Fruit fly (Drosophila melanogaster) whole organism, embryonic: ENCODE data around the gene Polr1D.
A peak's percentile ranks its signal among the peaks of the same experiment; 100 is the strongest.

Source experiments
- Atf3 ChIP-seq: fragments of 200-800 bp; sonication (Bioruptor generic); optimal IDR thresholded peaks from 3 replicates; lab custom pipeline; 2016; ENCODE audit warnings: missing biosample characterization, missing genetic modification characterization
- Blimp-1 ChIP-seq: fragments of 200-800 bp; sonication (Bioruptor generic); optimal IDR thresholded peaks from 3 replicates; lab custom pipeline; 2018; ENCODE audit warnings: missing biosample characterization, missing genetic modification characterization, mild to moderate bottlenecking, moderate library complexity, missing genetic modification reagents
- CG11504 ChIP-seq: fragments of 200-800 bp; sonication (Bioruptor generic); optimal IDR thresholded peaks from 3 replicates; lab custom pipeline; 2019; ENCODE audit warnings: missing biosample characterization, mild to moderate bottlenecking, missing genetic modification characterization, moderate library complexity
- CG11696 ChIP-seq: fragments of 200-800 bp; sonication (Bioruptor generic); IDR thresholded peaks from 2 replicates; pipeline ENCODE4 v1.3.6; 2022; ENCODE audit warnings: missing biosample characterization, missing genetic modification characterization
- CG12391 ChIP-seq: fragments of 200-800 bp; sonication (Bioruptor generic); optimal IDR thresholded peaks from 3 replicates; lab custom pipeline; 2018; ENCODE audit warnings: missing biosample characterization, mild to moderate bottlenecking, missing genetic modification characterization, moderate library complexity
- CG1603 ChIP-seq: fragments of 200-800 bp; sonication (Bioruptor generic); optimal IDR thresholded peaks from 2 replicates; lab custom pipeline; 2019; ENCODE audit warnings: missing biosample characterization, mild to moderate bottlenecking, missing genetic modification characterization, moderate library complexity
- CG16779 ChIP-seq: fragments of 200-800 bp; sonication (Bioruptor generic); IDR thresholded peaks from 2 replicates; pipeline ENCODE4 v1.3.6; 2022; ENCODE audit warnings: missing biosample characterization, missing genetic modification characterization
- CG17186 ChIP-seq: fragments of 200-800 bp; sonication (Bioruptor generic); optimal IDR thresholded peaks from 3 replicates; lab custom pipeline; 2017; ENCODE audit warnings: missing biosample characterization, missing genetic modification reagents, missing genetic modification characterization
- CG18262 ChIP-seq: fragments of 200-800 bp; optimal IDR thresholded peaks from 3 replicates; lab custom pipeline; 2019; ENCODE audit warnings: missing biosample characterization, mild to moderate bottlenecking, missing genetic modification characterization, moderate library complexity
- CG2712 ChIP-seq: fragments of 200-800 bp; optimal IDR thresholded peaks from 3 replicates; lab custom pipeline; 2019; ENCODE audit warnings: missing biosample characterization, mild to moderate bottlenecking, missing genetic modification characterization, moderate library complexity
- CG3065 ChIP-seq: fragments of 200-800 bp; sonication (Bioruptor generic); optimal IDR thresholded peaks from 2 replicates; lab custom pipeline; 2016; ENCODE audit warnings: missing biosample characterization, missing genetic modification characterization
- CG4707 ChIP-seq: fragments of 200-800 bp; sonication (Bioruptor generic); optimal IDR thresholded peaks from 2 replicates; lab custom pipeline; 2018; ENCODE audit warnings: missing biosample characterization, mild to moderate bottlenecking, missing genetic modification characterization, moderate library complexity
- CG6175 ChIP-seq: fragments of 200-800 bp; sonication (Bioruptor generic); IDR thresholded peaks from 3 replicates; pipeline ENCODE4 v1.3.6; 2022; ENCODE audit warnings: missing biosample characterization, missing genetic modification characterization
- CG6683 ChIP-seq: fragments of 200-800 bp; sonication (Bioruptor generic); optimal IDR thresholded peaks from 2 replicates; lab custom pipeline; 2017; ENCODE audit warnings: missing biosample characterization, mild to moderate bottlenecking, missing genetic modification characterization, missing genetic modification reagents
- CG6765 ChIP-seq: fragments of 200-800 bp; sonication (Bioruptor generic); optimal IDR thresholded peaks from 3 replicates; lab custom pipeline; 2017; ENCODE audit warnings: missing biosample characterization, mild to moderate bottlenecking, missing genetic modification characterization
- CG8944 ChIP-seq: fragments of 200-800 bp; sonication (Bioruptor generic); optimal IDR thresholded peaks from 3 replicates; lab custom pipeline; 2016; ENCODE audit warnings: missing biosample characterization, missing genetic modification characterization
- CG9727 ChIP-seq: fragments of 200-800 bp; sonication (Bioruptor generic); optimal IDR thresholded peaks from 3 replicates; lab custom pipeline; 2017; ENCODE audit warnings: missing biosample characterization, mild to moderate bottlenecking, missing genetic modification characterization
- Dek ChIP-seq: fragments of 200-800 bp; sonication (Bioruptor generic); optimal IDR thresholded peaks from 3 replicates; lab custom pipeline; 2019; ENCODE audit warnings: missing biosample characterization, mild to moderate bottlenecking, missing genetic modification characterization, moderate library complexity
- Dfd ChIP-seq, 2 experiments: fragments of >200 bp; optimal IDR thresholded peaks; 2 replicates each; lab custom pipeline; 2017; ENCODE audit warnings: missing biosample characterization in 2 of 2, missing genetic modification characterization in 2 of 2
- Fer1 ChIP-seq: fragments of 200-800 bp; sonication (Bioruptor generic); optimal IDR thresholded peaks from 2 replicates; lab custom pipeline; 2017; ENCODE audit warnings: missing biosample characterization, mild to moderate bottlenecking, missing genetic modification characterization
- GATAe ChIP-seq: fragments of 200-800 bp; sonication (Bioruptor generic); conservative IDR thresholded peaks from 2 replicates; pipeline ENCODE4 v1.3.6; 2022; ENCODE audit warnings: missing biosample characterization, missing genetic modification characterization
- H2.0 ChIP-seq: fragments of 200-800 bp; sonication (Bioruptor generic); IDR thresholded peaks from 2 replicates; pipeline ENCODE4 v1.3.6; 2022; ENCODE audit warnings: missing biosample characterization, missing genetic modification characterization
- Hr51 ChIP-seq, 2 experiments: fragments of 200-800 bp; sonication (Bioruptor generic); optimal IDR thresholded peaks; 2 replicates in 1 of 2; 3 replicates in 1 of 2; lab custom pipeline; 2016 to 2018; ENCODE audit warnings: missing biosample characterization in 2 of 2, missing genetic modification characterization in 2 of 2, mild to moderate bottlenecking in 1 of 2, moderate library complexity in 1 of 2
- Ptx1 ChIP-seq: fragments of 200-800 bp; sonication (Bioruptor generic); IDR thresholded peaks from 2 replicates; pipeline ENCODE4 v1.3.6; 2022; ENCODE audit warnings: missing biosample characterization, missing genetic modification characterization
- Usf ChIP-seq: fragments of 200-800 bp; sonication (Bioruptor generic); optimal IDR thresholded peaks from 2 replicates; lab custom pipeline; 2017; ENCODE audit warnings: missing genotype, missing biosample characterization, missing genetic modification characterization
- Xrp1 ChIP-seq: fragments of 200-800 bp; sonication (Bioruptor generic); IDR thresholded peaks from 2 replicates; pipeline ENCODE4 v1.3.6; 2022; ENCODE audit warnings: missing biosample characterization, missing genetic modification characterization
- dm ChIP-seq: fragments of 200-800 bp; sonication (Bioruptor generic); optimal IDR thresholded peaks from 3 replicates; lab custom pipeline; 2016; ENCODE audit warnings: missing biosample characterization, missing genetic modification characterization
- dmrt11E ChIP-seq: fragments of 200-800 bp; sonication (Bioruptor generic); optimal IDR thresholded peaks from 3 replicates; lab custom pipeline; 2018; ENCODE audit warnings: missing biosample characterization, mild to moderate bottlenecking, missing genetic modification characterization, moderate library complexity
- dmrt99B ChIP-seq: fragments of 200-800 bp; sonication (Bioruptor generic); optimal IDR thresholded peaks from 2 replicates; lab custom pipeline; 2018; ENCODE audit warnings: missing biosample characterization, mild to moderate bottlenecking, missing genetic modification characterization, moderate library complexity
- gem ChIP-seq: fragments of 200-800 bp; sonication (Bioruptor generic); optimal IDR thresholded peaks from 2 replicates; lab custom pipeline; 2019; ENCODE audit warnings: missing biosample characterization, mild to moderate bottlenecking, missing genetic modification characterization, moderate library complexity
- grau ChIP-seq: fragments of 200-800 bp; optimal IDR thresholded peaks from 3 replicates; lab custom pipeline; 2019; ENCODE audit warnings: missing biosample characterization, mild to moderate bottlenecking, missing genetic modification characterization, moderate library complexity
- hkb ChIP-seq, 2 experiments: fragments of 200-800 bp in 1 of 2; fragments of >200 bp in 1 of 2; sonication (Bioruptor generic) in 1 of 2; IDR thresholded peaks in 1 of 2; optimal IDR thresholded peaks in 1 of 2; 2 replicates each; pipeline versions ENCODE4 v1.3.6 to Lab custom; 2017 to 2022; ENCODE audit warnings: missing biosample characterization in 1 of 2, missing genetic modification characterization in 1 of 2
- jigr1 ChIP-seq: fragments of 200-800 bp; sonication (Bioruptor generic); IDR thresholded peaks from 3 replicates; pipeline ENCODE4 v1.3.6; 2022; ENCODE audit warnings: missing biosample characterization, missing genetic modification characterization
- lab ChIP-seq: fragments of 200-800 bp; sonication (Bioruptor generic); optimal IDR thresholded peaks from 3 replicates; lab custom pipeline; 2017; ENCODE audit warnings: missing biosample characterization, missing genetic modification characterization, mild to moderate bottlenecking, moderate library complexity, missing genetic modification reagents
- lola ChIP-seq, 3 experiments: fragments of >200 bp in 2 of 3; fragments of 200-800 bp in 1 of 3; sonication (Bioruptor generic) in 1 of 3; optimal IDR thresholded peaks; 2 replicates each; lab custom pipeline; 2017 to 2019; ENCODE audit warnings: missing biosample characterization in 3 of 3, missing genetic modification characterization in 3 of 3, mild to moderate bottlenecking in 1 of 3, moderate library complexity in 1 of 3
- nmo ChIP-seq: fragments of 200-800 bp; sonication (Bioruptor generic); optimal IDR thresholded peaks from 2 replicates; lab custom pipeline; 2018; ENCODE audit warnings: missing biosample characterization, mild to moderate bottlenecking, missing genetic modification characterization, moderate library complexity
- nom ChIP-seq: fragments of 200-800 bp; sonication (Bioruptor generic); optimal IDR thresholded peaks from 2 replicates; lab custom pipeline; 2017; ENCODE audit warnings: missing biosample characterization, missing genetic modification characterization, mild to moderate bottlenecking, moderate library complexity, missing genetic modification reagents
- pfk ChIP-seq: fragments of 200-800 bp; sonication (Bioruptor generic); optimal IDR thresholded peaks from 2 replicates; lab custom pipeline; 2018; ENCODE audit warnings: missing biosample characterization, mild to moderate bottlenecking, missing genetic modification characterization, moderate library complexity
- phol ChIP-seq: fragments of 200-800 bp; sonication (Bioruptor generic); optimal IDR thresholded peaks from 3 replicates; lab custom pipeline; 2018; ENCODE audit warnings: missing biosample characterization, mild to moderate bottlenecking, missing genetic modification characterization, moderate library complexity
- pnt ChIP-seq: fragments of 200-800 bp; sonication (Bioruptor generic); optimal IDR thresholded peaks from 3 replicates; lab custom pipeline; 2016; ENCODE audit warnings: missing biosample characterization, missing genetic modification characterization
- rib ChIP-seq: fragments of 200-800 bp; sonication (Bioruptor generic); IDR thresholded peaks from 2 replicates; pipeline ENCODE4 v1.3.6; 2022; ENCODE audit warnings: missing biosample characterization, missing genetic modification characterization
- scrt ChIP-seq: fragments of 200-800 bp; sonication (Bioruptor generic); optimal IDR thresholded peaks from 2 replicates; lab custom pipeline; 2018; ENCODE audit warnings: missing biosample characterization, mild to moderate bottlenecking, missing genetic modification characterization, moderate library complexity
- sens ChIP-seq: fragments of 200-800 bp; sonication (Bioruptor generic); peaks from one replicate; lab custom pipeline; 2016; ENCODE audit warnings: missing biosample characterization, missing genetic modification characterization
- slbo ChIP-seq: fragments of 200-800 bp; sonication (Bioruptor generic); IDR thresholded peaks from 2 replicates; pipeline ENCODE4 v1.3.6; 2022; ENCODE audit warnings: missing biosample characterization, missing genetic modification characterization
- ssp ChIP-seq: fragments of 200-800 bp; sonication (Bioruptor generic); IDR thresholded peaks from 2 replicates; pipeline ENCODE4 v1.3.6; 2022; ENCODE audit warnings: missing biosample characterization, missing genetic modification characterization
- unpg ChIP-seq: fragments of 200-800 bp; sonication (Bioruptor generic); optimal IDR thresholded peaks from 3 replicates; lab custom pipeline; 2018; ENCODE audit warnings: missing biosample characterization, mild to moderate bottlenecking, missing genetic modification characterization, moderate library complexity
- zfh1 ChIP-seq: fragments of 200-800 bp; sonication (Bioruptor generic); IDR thresholded peaks from 3 replicates; pipeline ENCODE4 v1.3.6; 2022; ENCODE audit warnings: missing biosample characterization, missing genetic modification characterization

Gene Polr1D

DNA sequence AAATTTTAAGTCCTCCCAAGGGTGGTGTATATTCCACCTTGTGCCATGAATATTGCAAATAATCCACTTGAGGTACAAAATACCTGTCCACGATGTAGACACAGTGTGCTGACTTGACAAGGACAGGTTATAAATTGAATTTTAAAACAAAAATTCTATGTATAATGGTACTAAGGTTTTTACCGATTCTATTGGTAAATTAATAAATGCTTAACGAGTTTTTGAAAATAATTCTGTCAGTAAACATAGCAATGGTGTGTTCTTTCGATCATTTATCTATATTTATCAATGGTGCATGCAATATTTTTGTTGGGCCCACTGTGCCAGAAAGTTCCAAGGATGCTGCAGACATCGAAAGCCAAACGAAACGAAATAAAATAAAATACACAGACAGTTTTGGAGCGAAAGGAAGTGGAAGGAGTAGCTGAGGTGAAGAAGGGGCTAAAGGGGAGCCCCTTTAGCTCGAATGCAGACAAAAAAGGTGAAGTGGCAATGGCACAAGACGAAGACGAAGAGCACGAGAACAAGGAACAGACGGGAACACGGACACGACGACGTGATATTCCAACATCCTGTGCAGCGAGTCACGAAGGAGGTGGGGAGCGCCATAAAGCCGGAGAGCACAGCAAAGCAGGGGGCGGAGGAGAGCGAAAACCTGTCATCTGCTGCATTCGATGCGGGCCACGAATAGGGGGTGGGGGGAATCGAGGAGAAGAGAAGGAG, 1.1 kb upstream of the Polr1D start (continued):
- TF ChIP-seq CG17186, result no peak
- TF ChIP-seq unpg (GFP tag; lab: Kevin White, UChicago), result peak; percentile 36
- peak; percentile 42 for TF ChIP-seq CG11504 (tag; lab: Kevin White, UChicago)
- peak; percentile 5 for TF ChIP-seq nmo (GFP tag; lab: Kevin White, UChicago)
- TF ChIP-seq jigr1 (GFP tag; lab: Robert Waterston, UW), result no peak
- no peak for TF ChIP-seq Atf3
- TF ChIP-seq CG18262 (tag; lab: Kevin White, UChicago), result peak; percentile 43
- TF ChIP-seq CG16779 (GFP tag; lab: Robert Waterston, UW), result no peak
- no peak for TF ChIP-seq nom (GFP tag; lab: Kevin White, UChicago)
- no peak for TF ChIP-seq Dek (tag; lab: Kevin White, UChicago)
- TF ChIP-seq Hr51 (GFP tag; optimal IDR thresholded peaks at IDR 0.05; lab: Kevin White, UChicago), result peak in 1 of 2 experiments; percentile 37
- peak; percentile 31 for TF ChIP-seq CG12391 (tag; lab: Kevin White, UChicago)
- TF ChIP-seq pnt, result no peak
- TF ChIP-seq Fer1 (GFP tag; lab: Kevin White, UChicago), result peak; percentile 18
- TF ChIP-seq dm, result no peak
- no peak for TF ChIP-seq CG6683
- TF ChIP-seq CG8944 (GFP tag; lab: Kevin White, UChicago), result no peak
- TF ChIP-seq pfk (GFP tag; lab: Kevin White, UChicago), result peak; percentile 89
- TF ChIP-seq CG1603 (tag; lab: Kevin White, UChicago), result peak; percentile 33
- peak; percentile 40; the same call in 1 of the 2 replicates for TF ChIP-seq Xrp1
- no peak for TF ChIP-seq GATAe (GFP tag; lab: Robert Waterston, UW)
- peak; percentile 41 for TF ChIP-seq sens (GFP tag; lab: Kevin White, UChicago)
- no peak for TF ChIP-seq Dfd (GFP tag; optimal IDR thresholded peaks at IDR 0.05; lab: Kevin White, UChicago)
- TF ChIP-seq lab, result peak; percentile 24
- TF ChIP-seq CG6765 (GFP tag; lab: Kevin White, UChicago), result no peak
- no peak for TF ChIP-seq H2.0
- peak; percentile 28 for TF ChIP-seq Blimp-1 (GFP tag; lab: Kevin White, UChicago)
- peak; percentile 22 for TF ChIP-seq scrt
- peak; percentile 34 for TF ChIP-seq dmrt99B (tag; lab: Kevin White, UChicago)
- TF ChIP-seq CG2712 (tag; lab: Kevin White, UChicago), result peak; percentile 50
- peak; percentile 87 for TF ChIP-seq CG4707
- TF ChIP-seq CG3065, result no peak
- TF ChIP-seq phol (tag; lab: Kevin White, UChicago), result peak; percentile 24
- 0 out of 2 replicates have a peak, but pooled peaks have one; percentile 19 for TF ChIP-seq rib
- peak; percentile 13; the same call in 1 of the 2 replicates for TF ChIP-seq Ptx1 (GFP tag; lab: Robert Waterston, UW)
- 0 out of 2 replicates have a peak, but pooled peaks have one; percentile 30 for TF ChIP-seq CG11696
- TF ChIP-seq slbo, result 0 out of 2 replicates have a peak, but pooled peaks have one; percentile 23
- 0 out of 3 replicates have a peak, but pooled peaks have one; percentile 24 for TF ChIP-seq zfh1
- peak; percentile 21 for TF ChIP-seq grau (tag; lab: Kevin White, UChicago)
- TF ChIP-seq gem, result peak; percentile 54
- TF ChIP-seq Usf (GFP tag; lab: Kevin White, UChicago), result no peak
- peak in 1 of 3 experiments; percentile 12 for TF ChIP-seq lola (GFP tag; optimal IDR thresholded peaks at IDR 0.05; lab: Kevin White, UChicago)
- TF ChIP-seq CG9727, result no peak
- TF ChIP-seq hkb (optimal IDR thresholded peaks at IDR 0.05; lab: Kevin White, UChicago), result no peak
- TF ChIP-seq hkb (GFP tag; IDR thresholded peaks at IDR 0.05; lab: Robert Waterston, UW), result no peak
- no peak for TF ChIP-seq ssp (GFP tag; lab: Robert Waterston, UW)
- 0 out of 3 replicates have a peak, but pooled peaks have one; percentile 26 for TF ChIP-seq CG6175 (GFP tag; lab: Robert Waterston, UW)
- TF ChIP-seq dmrt11E (tag; lab: Kevin White, UChicago), result peak; percentile 61
